Worm (Caenorhabditis elegans) whole organism, mixed stage, embryonic: ENCODE results near the gene zip-7.

Source experiments
- bed-3 ChIP-seq: fragments of 200-800 bp; sonication (Bioruptor generic); optimal IDR thresholded peaks from 3 replicates; lab custom pipeline; 2018; ENCODE audit warnings: mild to moderate bottlenecking, missing genetic modification characterization, moderate library complexity, missing compliant biosample characterization
- blmp-1 ChIP-seq: fragments of 150-350 bp; optimal IDR thresholded peaks from 2 replicates; lab custom pipeline; 2014; ENCODE audit warnings: missing biosample characterization, missing genetic modification characterization
- ceh-39 ChIP-seq: fragments of 150-350 bp; optimal IDR thresholded peaks from 2 replicates; lab custom pipeline; 2014; ENCODE audit warnings: missing biosample characterization, missing genetic modification characterization
- ceh-43 ChIP-seq: fragments of 200-800 bp; sonication (Bioruptor generic); optimal IDR thresholded peaks from 2 replicates; lab custom pipeline; 2018; ENCODE audit warnings: mild to moderate bottlenecking, missing genetic modification characterization, moderate library complexity, missing compliant biosample characterization
- ceh-83 ChIP-seq: fragments of 200-800 bp; sonication (Bioruptor generic); optimal IDR thresholded peaks from 2 replicates; lab custom pipeline; 2018; ENCODE audit warnings: mild to moderate bottlenecking, missing genetic modification characterization, missing compliant biosample characterization
- ces-1 ChIP-seq: fragments of 150-350 bp; optimal IDR thresholded peaks from 2 replicates; lab custom pipeline; 2014; ENCODE audit warnings: missing biosample characterization, missing genetic modification reagents, missing genetic modification characterization
- cnd-1 ChIP-seq: fragments of 200-800 bp; sonication (Bioruptor generic); optimal IDR thresholded peaks from 2 replicates; lab custom pipeline; 2018; ENCODE audit warnings: mild to moderate bottlenecking, missing genetic modification characterization, missing compliant biosample characterization
- drap-1 ChIP-seq: fragments of 200-800 bp; sonication (Bioruptor generic); optimal IDR thresholded peaks from 3 replicates; lab custom pipeline; 2018; ENCODE audit warnings: mild to moderate bottlenecking, missing genetic modification characterization, missing compliant biosample characterization
- elt-1 ChIP-seq: sonication (generic microtip); optimal IDR thresholded peaks from 2 replicates; lab custom pipeline; 2017; ENCODE audit warnings: missing genetic modification characterization, mild to moderate bottlenecking, missing compliant biosample characterization, antibody characterized with exemption, moderate library complexity, borderline replicate concordance; ENCODE audit not compliant: insufficient read depth
- elt-3 ChIP-seq: fragments of 150-350 bp; optimal IDR thresholded peaks from 2 replicates; lab custom pipeline; 2014; ENCODE audit warnings: missing biosample characterization, missing genetic modification characterization
- flh-1 ChIP-seq: fragments of 200-800 bp; sonication (Bioruptor generic); optimal IDR thresholded peaks from 2 replicates; lab custom pipeline; 2018; ENCODE audit warnings: mild to moderate bottlenecking, missing genetic modification characterization, moderate library complexity, missing compliant biosample characterization
- hlh-1 ChIP-seq: fragments of 150-350 bp; optimal IDR thresholded peaks from 2 replicates; lab custom pipeline; 2014; ENCODE audit warnings: missing biosample characterization, missing genetic modification reagents, missing genetic modification characterization
- lin-13 ChIP-seq: fragments of 150-350 bp; optimal IDR thresholded peaks from 2 replicates; lab custom pipeline; 2014; ENCODE audit warnings: missing biosample characterization, missing genetic modification characterization
- lin-32 ChIP-seq: fragments of 200-800 bp; sonication (Bioruptor generic); optimal IDR thresholded peaks from 2 replicates; lab custom pipeline; 2018; ENCODE audit warnings: mild to moderate bottlenecking, missing genetic modification characterization, missing compliant biosample characterization
- lsy-2 ChIP-seq: fragments of 150-350 bp; optimal IDR thresholded peaks from 2 replicates; lab custom pipeline; 2014; ENCODE audit warnings: missing biosample characterization, missing genetic modification characterization
- mab-5 ChIP-seq: fragments of 150-350 bp; optimal IDR thresholded peaks from 2 replicates; lab custom pipeline; 2014; ENCODE audit warnings: missing biosample characterization, missing genetic modification characterization
- mep-1 ChIP-seq: fragments of 150-350 bp; optimal IDR thresholded peaks from 2 replicates; lab custom pipeline; 2017; ENCODE audit warnings: missing biosample characterization, missing genetic modification reagents, missing genetic modification characterization, inconsistent platforms
- mls-2 ChIP-seq: sonication (generic microtip); optimal IDR thresholded peaks from 2 replicates; lab custom pipeline; 2016; ENCODE audit warnings: mild to moderate bottlenecking, missing genetic modification characterization, moderate library complexity, missing compliant biosample characterization
- nhr-12 ChIP-seq: fragments of 150-350 bp; optimal IDR thresholded peaks from 2 replicates; lab custom pipeline; 2014; ENCODE audit warnings: missing biosample characterization, missing genetic modification characterization
- nhr-2 ChIP-seq: fragments of 150-350 bp; optimal IDR thresholded peaks from 2 replicates; lab custom pipeline; 2014; ENCODE audit warnings: missing biosample characterization, missing genetic modification characterization
- nhr-237 ChIP-seq: fragments of 150-350 bp; optimal IDR thresholded peaks from 2 replicates; lab custom pipeline; 2014; ENCODE audit warnings: missing biosample characterization, missing genetic modification characterization
- nhr-28 ChIP-seq: fragments of 150-350 bp; optimal IDR thresholded peaks from 2 replicates; lab custom pipeline; 2014; ENCODE audit warnings: missing biosample characterization, missing genetic modification characterization
- nhr-76 ChIP-seq: sonication (generic microtip); optimal IDR thresholded peaks from 2 replicates; lab custom pipeline; 2017; ENCODE audit warnings: missing biosample characterization, missing genetic modification characterization
- pha-4 ChIP-seq: fragments of 150-350 bp; optimal IDR thresholded peaks from 2 replicates; lab custom pipeline; 2018; ENCODE audit warnings: missing biosample characterization, missing genetic modification reagents, missing genetic modification characterization
- sem-2 ChIP-seq: fragments of 200-800 bp; sonication (Bioruptor generic); optimal IDR thresholded peaks from 2 replicates; lab custom pipeline; 2018; ENCODE audit warnings: mild to moderate bottlenecking, missing genetic modification characterization, missing compliant biosample characterization
- sptf-1 ChIP-seq: sonication (generic microtip); optimal IDR thresholded peaks from 2 replicates; lab custom pipeline; 2017; ENCODE audit warnings: mild to moderate bottlenecking, missing genetic modification characterization, moderate library complexity, missing compliant biosample characterization
- tbx-8 ChIP-seq: fragments of 200-800 bp; sonication (Bioruptor generic); optimal IDR thresholded peaks from 2 replicates; lab custom pipeline; 2018; ENCODE audit warnings: mild to moderate bottlenecking, missing genetic modification characterization, moderate library complexity, missing compliant biosample characterization
- unc-39 ChIP-seq: fragments of 150-350 bp; optimal IDR thresholded peaks from 2 replicates; lab custom pipeline; 2014; ENCODE audit warnings: missing biosample characterization, missing genetic modification characterization
- zip-8 ChIP-seq: fragments of 150-350 bp; optimal IDR thresholded peaks from 2 replicates; lab custom pipeline; 2014; ENCODE audit warnings: missing biosample characterization, missing genetic modification characterization
- ztf-11 ChIP-seq: fragments of 150-350 bp; optimal IDR thresholded peaks from 2 replicates; lab custom pipeline; 2014; ENCODE audit warnings: missing biosample characterization, missing genetic modification characterization

zip-7 gene

DNA sequence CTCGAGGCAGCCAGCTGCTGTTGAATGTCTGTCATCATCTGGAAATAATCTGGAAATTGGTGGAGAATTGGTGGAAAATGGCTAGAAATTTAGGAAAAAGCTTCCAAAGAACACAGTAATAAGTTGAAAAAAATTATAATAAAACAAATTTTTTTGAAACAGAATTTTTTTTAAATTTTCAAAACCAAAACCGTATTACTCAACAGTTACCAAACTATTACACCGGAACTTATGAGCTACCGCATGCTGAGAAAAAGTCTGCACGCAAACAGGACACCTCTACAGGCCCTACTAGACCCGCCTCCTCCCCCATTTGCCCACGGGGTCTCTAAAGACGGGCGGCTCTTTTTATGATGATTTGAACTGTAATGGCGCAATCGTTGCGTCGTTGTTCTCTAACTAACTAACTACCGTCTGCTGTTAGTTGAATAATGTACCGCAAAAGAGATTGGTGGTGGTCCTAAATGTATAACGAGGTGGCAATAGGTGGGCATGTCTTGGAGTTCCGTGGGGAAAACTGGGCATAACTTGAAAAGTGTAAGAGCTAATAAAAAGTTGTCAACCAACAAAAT, at the start of gene zip-7:
Gene zip-7, minus strand, starts transcription at position 51 of the 572 bp plus-strand sequence.
- TF ChIP-seq nhr-2 (tag; lab: Kevin White, UChicago), result peak; percentile 54
- peak; percentile 90 for TF ChIP-seq zip-8
- TF ChIP-seq cnd-1, result no peak
- TF ChIP-seq mab-5 (tag; lab: Kevin White, UChicago), result no peak

DNA sequence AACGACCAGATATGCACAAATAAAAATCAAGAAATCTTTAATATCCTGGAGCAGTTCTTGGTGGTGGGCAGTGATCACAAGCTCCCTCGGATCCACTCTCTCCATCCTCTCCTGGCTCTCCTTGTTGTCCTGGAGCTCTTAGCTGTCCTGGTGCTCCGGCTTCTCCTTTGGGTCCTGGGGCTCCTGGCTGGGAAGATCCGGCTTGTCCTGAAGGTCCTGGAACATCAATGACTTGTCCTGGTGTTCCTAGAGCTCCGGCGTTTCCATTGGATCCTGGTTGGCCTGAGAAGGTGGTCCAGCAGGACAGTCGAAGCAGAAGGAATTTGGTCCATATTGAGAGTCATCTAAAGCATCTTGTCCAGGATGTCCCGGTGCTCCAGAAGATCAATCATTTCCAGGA, 46.0 kb upstream of the zip-7 start:
- TF ChIP-seq bed-3 (no peak), ces-1 (GFP tag; lab: Kevin White, UChicago) (no peak), sem-2 (GFP tag; lab: Kevin White, UChicago) (no peak), unc-39 (tag; lab: Kevin White, UChicago) (no peak), tbx-8 (GFP tag; lab: Kevin White, UChicago) (no peak), lsy-2 (tag; lab: Kevin White, UChicago) (no peak), ztf-11 (tag; lab: Kevin White, UChicago) (no peak), nhr-12 (no peak), ceh-43 (GFP tag; lab: Kevin White, UChicago) (no peak), lin-32 (no peak), blmp-1 (tag; lab: Kevin White, UChicago) (no peak), flh-1 (GFP tag; lab: Kevin White, UChicago) (no peak), zip-8 (no peak), nhr-237 (tag; lab: Kevin White, UChicago) (no peak), elt-1 (no peak)
- TF ChIP-seq, all 35 proteins: peak for 0

DNA sequence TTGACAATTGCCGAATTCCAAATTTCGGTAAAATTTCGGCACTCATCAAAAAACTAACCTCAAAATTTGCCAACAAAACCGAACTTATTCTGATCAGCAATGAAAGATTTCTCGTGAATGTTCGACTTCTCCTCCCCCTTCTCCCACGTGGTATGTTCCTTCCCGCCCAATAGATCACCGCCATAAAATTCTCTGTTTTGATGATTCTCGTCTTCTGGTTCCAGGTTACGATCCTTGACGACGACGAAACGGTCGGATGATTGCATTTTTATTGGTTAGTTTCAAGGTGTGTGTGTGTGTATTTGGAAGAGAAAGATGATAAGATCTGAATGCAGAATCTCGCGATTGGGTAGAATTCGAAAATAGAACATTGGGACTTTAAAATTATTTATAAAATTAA, 37.2 kb upstream of the zip-7 start, which contains the start of gene uroc-1:
Gene uroc-1, minus strand, starts transcription at position 101 of the 400 bp plus-strand sequence.
- TF ChIP-seq nhr-2 (tag; lab: Kevin White, UChicago), result no peak
- no peak for TF ChIP-seq ceh-83
- no peak for TF ChIP-seq mab-5 (tag; lab: Kevin White, UChicago)
- TF ChIP-seq nhr-237 (tag; lab: Kevin White, UChicago), result no peak
- TF ChIP-seq nhr-76 (tag; lab: Kevin White, UChicago), result no peak
- no peak for TF ChIP-seq bed-3
- no peak for TF ChIP-seq sem-2 (GFP tag; lab: Kevin White, UChicago)
- no peak for TF ChIP-seq mep-1 (tag; lab: Kevin White, UChicago)
- no peak for TF ChIP-seq zip-8
- no peak for TF ChIP-seq mls-2 (tag; lab: Kevin White, UChicago)
- no peak for TF ChIP-seq drap-1 (GFP tag; lab: Kevin White, UChicago)
- no peak for TF ChIP-seq nhr-28 (tag; lab: Kevin White, UChicago)
- no peak for TF ChIP-seq hlh-1 (tag; lab: Kevin White, UChicago)
- no peak for TF ChIP-seq pha-4
- no peak for TF ChIP-seq elt-1
- TF ChIP-seq ceh-39 (tag; lab: Kevin White, UChicago), result no peak
- no peak for TF ChIP-seq blmp-1 (tag; lab: Kevin White, UChicago)
- TF ChIP-seq cnd-1, result no peak

DNA sequence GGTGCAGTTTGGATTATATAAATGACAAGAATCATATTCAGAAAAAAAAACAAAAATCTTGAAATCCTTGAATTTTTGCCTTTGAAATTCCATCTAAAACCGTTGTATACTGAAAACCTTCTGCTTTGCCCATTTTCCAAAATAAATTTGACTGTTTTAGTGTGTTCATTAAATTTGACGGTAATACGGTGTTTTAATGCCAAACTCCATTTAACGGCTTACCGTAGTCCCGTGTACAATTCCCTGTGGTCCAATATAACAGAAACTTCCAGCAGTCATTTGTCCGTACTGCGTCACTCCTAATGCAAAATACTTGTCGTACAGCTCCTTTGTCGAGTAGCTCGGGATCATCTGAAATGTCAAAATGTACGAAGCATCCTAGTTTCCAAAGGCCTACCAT, 35.1 kb upstream of the zip-7 start:
- TF ChIP-seq tbx-8 (GFP tag; lab: Kevin White, UChicago) (no peak), ceh-83 (no peak), lsy-2 (tag; lab: Kevin White, UChicago) (no peak), lin-13 (tag; lab: Kevin White, UChicago) (no peak)
- TF ChIP-seq, all 35 proteins: peak for 0

DNA sequence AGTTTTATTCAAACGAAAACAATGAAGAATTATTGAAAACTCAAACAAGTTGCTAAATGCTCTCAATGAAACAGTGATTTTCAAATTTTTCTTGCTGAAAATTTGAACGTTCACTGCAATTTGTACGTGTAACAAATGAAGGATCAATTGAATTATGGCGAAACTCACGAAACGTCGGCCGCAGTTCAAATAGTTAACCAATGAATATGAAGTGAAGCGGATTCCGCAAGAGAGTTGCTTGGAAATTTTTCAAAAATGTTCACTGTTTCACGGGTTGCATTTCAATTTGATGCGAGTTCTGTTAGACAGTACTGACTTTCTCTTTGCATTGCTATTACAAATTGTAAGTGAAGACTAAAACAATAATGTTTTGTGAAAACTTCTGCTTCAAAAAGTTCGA, 29.4 kb upstream of the zip-7 start:
- TF ChIP-seq lsy-2 (tag; lab: Kevin White, UChicago), result no peak
- no peak for TF ChIP-seq nhr-2 (tag; lab: Kevin White, UChicago)
- TF ChIP-seq nhr-237 (tag; lab: Kevin White, UChicago), result no peak
- TF ChIP-seq bed-3, result no peak
- no peak for TF ChIP-seq sem-2 (GFP tag; lab: Kevin White, UChicago)
- no peak for TF ChIP-seq lin-32
- no peak for TF ChIP-seq elt-3 (tag; lab: Kevin White, UChicago)
- no peak for TF ChIP-seq nhr-12
- no peak for TF ChIP-seq zip-8
- no peak for TF ChIP-seq nhr-28 (tag; lab: Kevin White, UChicago)
- no peak for TF ChIP-seq cnd-1
- no peak for TF ChIP-seq sptf-1 (tag; lab: Kevin White, UChicago)
